Fruit fly (Drosophila melanogaster) whole organism, embryonic: Measurements from ENCODE around the gene solo.

ENCODE experiments used
- Asciz ChIP-seq: fragments of 200-800 bp; sonication (Bioruptor generic); optimal IDR thresholded peaks from 2 replicates; lab custom pipeline; 2017; ENCODE audit warnings: missing biosample characterization, mild to moderate bottlenecking, missing genetic modification characterization, missing genetic modification reagents
- B-H1 ChIP-seq: fragments of 200-800 bp; sonication (Bioruptor generic); IDR thresholded peaks from 3 replicates; pipeline ENCODE4 v1.3.6; 2022; ENCODE audit warnings: missing biosample characterization, missing genetic modification characterization
- Bgb ChIP-seq: fragments of 200-800 bp; sonication (Bioruptor generic); IDR thresholded peaks from 2 replicates; pipeline ENCODE4 v1.3.6; 2022; ENCODE audit warnings: missing biosample characterization, missing genetic modification characterization; ENCODE audit not compliant: partially characterized antibody
- Blimp-1 ChIP-seq: fragments of 200-800 bp; sonication (Bioruptor generic); optimal IDR thresholded peaks from 3 replicates; lab custom pipeline; 2018; ENCODE audit warnings: missing biosample characterization, missing genetic modification characterization, mild to moderate bottlenecking, moderate library complexity, missing genetic modification reagents
- CG10209 ChIP-seq: fragments of 200-800 bp; sonication (Bioruptor generic); optimal IDR thresholded peaks from 3 replicates; lab custom pipeline; 2017; ENCODE audit warnings: missing biosample characterization, mild to moderate bottlenecking, missing genetic modification characterization, missing genetic modification reagents
- CG11456 ChIP-seq: fragments of 200-800 bp; sonication (Bioruptor generic); IDR thresholded peaks from 3 replicates; pipeline ENCODE4 v1.3.6; 2022; ENCODE audit warnings: missing biosample characterization, missing genetic modification characterization
- CG13287 ChIP-seq: fragments of 200-800 bp; sonication (Bioruptor generic); IDR thresholded peaks from 2 replicates; pipeline ENCODE4 v1.3.6; 2022; ENCODE audit warnings: missing biosample characterization, missing genetic modification characterization; ENCODE audit not compliant: partially characterized antibody
- CG14014 ChIP-seq: fragments of 200-800 bp; sonication (Bioruptor generic); IDR thresholded peaks from 2 replicates; pipeline ENCODE4 v1.3.6; 2022; ENCODE audit warnings: missing biosample characterization, missing genetic modification characterization
- CG15269 ChIP-seq: fragments of 200-800 bp; sonication (Bioruptor generic); optimal IDR thresholded peaks from 2 replicates; lab custom pipeline; 2018; ENCODE audit warnings: missing biosample characterization, mild to moderate bottlenecking, missing genetic modification characterization, moderate library complexity
- CG17328 ChIP-seq: fragments of 200-800 bp; sonication (Bioruptor generic); IDR thresholded peaks from 2 replicates; pipeline ENCODE4 v1.3.6; 2022; ENCODE audit warnings: missing biosample characterization, missing genetic modification characterization
- CG17912 ChIP-seq: fragments of 200-800 bp; sonication (Bioruptor generic); optimal IDR thresholded peaks from 2 replicates; lab custom pipeline; 2018; ENCODE audit warnings: missing biosample characterization, mild to moderate bottlenecking, missing genetic modification characterization
- CG18262 ChIP-seq: fragments of 200-800 bp; optimal IDR thresholded peaks from 3 replicates; lab custom pipeline; 2019; ENCODE audit warnings: missing biosample characterization, mild to moderate bottlenecking, missing genetic modification characterization, moderate library complexity
- CG1832 ChIP-seq: fragments of 200-800 bp; sonication (Bioruptor generic); optimal IDR thresholded peaks from 2 replicates; lab custom pipeline; 2017; ENCODE audit warnings: missing biosample characterization, mild to moderate bottlenecking, missing genetic modification characterization, inconsistent platforms
- CG18764 ChIP-seq: fragments of 200-800 bp; sonication (Bioruptor generic); optimal IDR thresholded peaks from 3 replicates; lab custom pipeline; 2016; ENCODE audit warnings: missing biosample characterization, missing genetic modification characterization
- CG31224 ChIP-seq: fragments of 200-800 bp; sonication (Bioruptor generic); IDR thresholded peaks from 2 replicates; pipeline ENCODE4 v1.3.6; 2022; ENCODE audit warnings: missing biosample characterization, missing genetic modification characterization
- CG3726 ChIP-seq: fragments of 200-800 bp; sonication (Bioruptor generic); IDR thresholded peaks from 3 replicates; pipeline ENCODE4, ENCODE4 v1.3.6; 2022; ENCODE audit warnings: missing biosample characterization, missing genetic modification characterization
- CG3847 ChIP-seq: fragments of 200-800 bp; sonication (Bioruptor generic); IDR thresholded peaks from 2 replicates; pipeline ENCODE4 v1.3.6; 2022; ENCODE audit warnings: missing biosample characterization, missing genetic modification characterization
- CG4360 ChIP-seq: fragments of 200-800 bp; sonication (Bioruptor generic); IDR thresholded peaks from 2 replicates; pipeline ENCODE4 v1.3.6; 2022; ENCODE audit warnings: missing biosample characterization, missing genetic modification characterization
- CG6175 ChIP-seq: fragments of 200-800 bp; sonication (Bioruptor generic); IDR thresholded peaks from 3 replicates; pipeline ENCODE4 v1.3.6; 2022; ENCODE audit warnings: missing biosample characterization, missing genetic modification characterization
- CG6254 ChIP-seq: fragments of 200-800 bp; sonication (Bioruptor generic); optimal IDR thresholded peaks from 3 replicates; lab custom pipeline; 2017; ENCODE audit warnings: mild to moderate bottlenecking, missing biosample characterization, missing genetic modification reagents, missing genetic modification characterization
- CG8281 ChIP-seq: fragments of 200-800 bp; sonication (Bioruptor generic); optimal IDR thresholded peaks from 2 replicates; lab custom pipeline; 2018; ENCODE audit warnings: missing biosample characterization, mild to moderate bottlenecking, missing genetic modification characterization, moderate library complexity
- D ChIP-seq, 2 experiments: fragments of 200-800 bp in 1 of 2; fragments of >200 bp in 1 of 2; sonication (Bioruptor generic) in 1 of 2; optimal IDR thresholded peaks; 2 replicates in 1 of 2; 3 replicates in 1 of 2; lab custom pipeline; 2017; ENCODE audit warnings: mild to moderate bottlenecking in 1 of 2, missing biosample characterization in 1 of 2, missing genetic modification characterization in 1 of 2, missing genetic modification reagents in 1 of 2
- Hand ChIP-seq: fragments of 200-800 bp; sonication (Bioruptor generic); optimal IDR thresholded peaks from 2 replicates; lab custom pipeline; 2017; ENCODE audit warnings: mild to moderate bottlenecking, missing biosample characterization, missing genetic modification reagents, missing genetic modification characterization
- Hey ChIP-seq: fragments of 200-800 bp; sonication (Bioruptor generic); optimal IDR thresholded peaks from 3 replicates; lab custom pipeline; 2018; ENCODE audit warnings: missing biosample characterization, mild to moderate bottlenecking, missing genetic modification characterization
- HmgZ ChIP-seq: fragments of 200-800 bp; sonication (Bioruptor generic); optimal IDR thresholded peaks from 2 replicates; lab custom pipeline; 2018; ENCODE audit warnings: missing biosample characterization, mild to moderate bottlenecking, missing genetic modification characterization
- Hmx ChIP-seq: fragments of 200-800 bp; sonication (Bioruptor generic); optimal IDR thresholded peaks from 2 replicates; lab custom pipeline; 2016; ENCODE audit warnings: missing biosample characterization, missing genetic modification characterization
- Hr51 ChIP-seq, 2 experiments: fragments of 200-800 bp; sonication (Bioruptor generic); optimal IDR thresholded peaks; 2 replicates in 1 of 2; 3 replicates in 1 of 2; lab custom pipeline; 2016 to 2018; ENCODE audit warnings: missing biosample characterization in 2 of 2, missing genetic modification characterization in 2 of 2, mild to moderate bottlenecking in 1 of 2, moderate library complexity in 1 of 2
- Jarid2 ChIP-seq: fragments of 200-800 bp; sonication (Bioruptor generic); optimal IDR thresholded peaks from 3 replicates; lab custom pipeline; 2017; ENCODE audit warnings: mild to moderate bottlenecking, missing biosample characterization, missing genetic modification reagents, missing genetic modification characterization
- Lim3 ChIP-seq: fragments of 200-800 bp; sonication (Bioruptor generic); IDR thresholded peaks from 2 replicates; pipeline ENCODE4 v1.3.6; 2022; ENCODE audit warnings: missing biosample characterization, missing genetic modification characterization
- MESR4 ChIP-seq: fragments of 200-800 bp; sonication (Bioruptor generic); optimal IDR thresholded peaks from 2 replicates; lab custom pipeline; 2018; ENCODE audit warnings: missing biosample characterization, mild to moderate bottlenecking, missing genetic modification characterization, moderate library complexity
- Mrtf ChIP-seq: fragments of 200-800 bp; sonication (Bioruptor generic); IDR thresholded peaks from 3 replicates; pipeline ENCODE4 v1.3.6; 2022; ENCODE audit warnings: missing biosample characterization, missing genetic modification characterization
- Sin3A ChIP-seq: fragments of >200 bp; optimal IDR thresholded peaks from 2 replicates; lab custom pipeline; 2018
- Sox100B ChIP-seq: fragments of 200-800 bp; sonication (Bioruptor generic); optimal IDR thresholded peaks from 3 replicates; lab custom pipeline; 2018; ENCODE audit warnings: missing biosample characterization, mild to moderate bottlenecking, missing genetic modification characterization
- Sry-β ChIP-seq: fragments of 200-800 bp; sonication (Bioruptor generic); optimal IDR thresholded peaks from 2 replicates; lab custom pipeline; 2018; ENCODE audit warnings: missing biosample characterization, mild to moderate bottlenecking, missing genetic modification characterization, moderate library complexity
- ab ChIP-seq: fragments of 200-800 bp; sonication (Bioruptor generic); optimal IDR thresholded peaks from 2 replicates; lab custom pipeline; 2016; ENCODE audit warnings: missing biosample characterization, missing genetic modification characterization
- ap ChIP-seq: fragments of 200-800 bp; sonication (Bioruptor generic); IDR thresholded peaks from 2 replicates; pipeline ENCODE4 v1.3.6; 2022; ENCODE audit warnings: missing biosample characterization, missing genetic modification characterization
- bowl ChIP-seq: fragments of 200-800 bp; sonication (Bioruptor generic); IDR thresholded peaks from 2 replicates; pipeline ENCODE4 v1.3.6; 2022; ENCODE audit warnings: missing biosample characterization, missing genetic modification characterization
- danr ChIP-seq: fragments of 200-800 bp; sonication (Bioruptor generic); IDR thresholded peaks from 2 replicates; pipeline ENCODE4 v1.3.6; 2022; ENCODE audit warnings: missing biosample characterization, missing genetic modification characterization
- en ChIP-seq: fragments of 200-800 bp; sonication (Bioruptor generic); optimal IDR thresholded peaks from 2 replicates; lab custom pipeline; 2016; ENCODE audit warnings: missing biosample characterization, missing genetic modification characterization
- esg ChIP-seq: fragments of 200-800 bp; sonication (Bioruptor generic); conservative IDR thresholded peaks from 2 replicates; pipeline ENCODE4 v1.3.6; 2022; ENCODE audit warnings: missing biosample characterization, missing genetic modification characterization
- eyg ChIP-seq: fragments of 200-800 bp; sonication (Bioruptor generic); optimal IDR thresholded peaks from 3 replicates; lab custom pipeline; 2016; ENCODE audit warnings: missing biosample characterization, missing genetic modification characterization
- hb ChIP-seq: fragments of 200-800 bp; sonication (Bioruptor generic); IDR thresholded peaks from 3 replicates; pipeline ENCODE4 v1.3.6; 2022; ENCODE audit warnings: missing biosample characterization, missing genetic modification characterization; ENCODE audit not compliant: partially characterized antibody
- kah ChIP-seq: fragments of 200-800 bp; sonication (Bioruptor generic); optimal IDR thresholded peaks from 2 replicates; lab custom pipeline; 2018; ENCODE audit warnings: missing biosample characterization, mild to moderate bottlenecking, missing genetic modification characterization
- klu ChIP-seq: fragments of 200-800 bp; sonication (Bioruptor generic); IDR thresholded peaks from 2 replicates; pipeline ENCODE4 v1.3.6; 2022; ENCODE audit warnings: missing biosample characterization, missing genetic modification characterization
- nerfin-1 ChIP-seq: fragments of 200-800 bp; sonication (Bioruptor generic); optimal IDR thresholded peaks from 3 replicates; lab custom pipeline; 2019; ENCODE audit warnings: missing biosample characterization, mild to moderate bottlenecking, missing genetic modification characterization, moderate library complexity
- pita ChIP-seq: fragments of 200-800 bp; sonication (Bioruptor generic); optimal IDR thresholded peaks from 2 replicates; lab custom pipeline; 2017; ENCODE audit warnings: missing biosample characterization, mild to moderate bottlenecking, missing genetic modification characterization
- row ChIP-seq: fragments of 200-800 bp; sonication (Bioruptor generic); IDR thresholded peaks from 3 replicates; pipeline ENCODE4 v1.3.6; 2022; ENCODE audit warnings: missing biosample characterization, missing genetic modification characterization
- schlank ChIP-seq: fragments of 200-800 bp; sonication (Bioruptor generic); optimal IDR thresholded peaks from 2 replicates; lab custom pipeline; 2018; ENCODE audit warnings: missing biosample characterization, mild to moderate bottlenecking, missing genetic modification characterization
- sqz ChIP-seq: fragments of 200-800 bp; sonication (Bioruptor generic); optimal IDR thresholded peaks from 3 replicates; lab custom pipeline; 2018; ENCODE audit warnings: missing biosample characterization, mild to moderate bottlenecking, missing genetic modification characterization
- trh ChIP-seq: fragments of 200-800 bp; sonication (Bioruptor generic); optimal IDR thresholded peaks from 2 replicates; lab custom pipeline; 2016; ENCODE audit warnings: missing biosample characterization, missing genetic modification characterization
- wek ChIP-seq: fragments of 200-800 bp; sonication (Bioruptor generic); optimal IDR thresholded peaks from 3 replicates; lab custom pipeline; 2018; ENCODE audit warnings: missing biosample characterization, mild to moderate bottlenecking, missing genetic modification characterization, moderate library complexity

solo gene

DNA sequence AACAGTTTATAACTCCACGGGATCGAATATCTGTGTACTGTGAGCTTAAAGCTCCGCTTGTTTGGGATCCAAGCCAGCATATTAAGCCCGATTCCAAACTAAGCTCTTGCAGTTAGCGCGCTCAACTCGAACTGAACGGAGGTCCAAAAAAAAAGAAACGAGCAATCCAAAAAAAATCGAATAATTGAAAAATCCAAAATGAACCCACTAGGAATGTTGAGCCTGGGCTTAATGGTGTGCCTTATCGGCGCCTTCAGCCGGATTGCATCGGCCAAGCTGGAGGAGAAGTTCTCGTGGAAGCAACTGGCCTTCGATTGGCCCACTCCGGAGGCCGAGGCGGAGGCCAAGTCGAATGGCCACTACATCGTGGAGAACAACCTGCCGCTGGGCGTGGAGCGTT lies 26.1 kb upstream of the solo start, which contains the start of gene yellow-c (continued):
- no peak for TF ChIP-seq kah (GFP tag; lab: Kevin White, UChicago)
- no peak for TF ChIP-seq klu (GFP tag; lab: Robert Waterston, UW)
- TF ChIP-seq schlank = no peak
- no peak for TF ChIP-seq Hmx (GFP tag; lab: Kevin White, UChicago)
- no peak for TF ChIP-seq Sox100B (GFP tag; lab: Kevin White, UChicago)
- TF ChIP-seq MESR4 (GFP tag; lab: Kevin White, UChicago) = no peak
- no peak for TF ChIP-seq ap
- no peak for TF ChIP-seq eyg (GFP tag; lab: Kevin White, UChicago)
- no peak for TF ChIP-seq CG4360
- TF ChIP-seq CG15269 (tag; lab: Kevin White, UChicago) = no peak
- no peak for TF ChIP-seq Hey
- no peak for TF ChIP-seq wek (GFP tag; lab: Kevin White, UChicago)
- TF ChIP-seq row (GFP tag; lab: Robert Waterston, UW) = no peak
- 0 out of 3 replicates have a peak, but pooled peaks have one; percentile 54 for TF ChIP-seq Mrtf (GFP tag; lab: Robert Waterston, UW)
- TF ChIP-seq trh (GFP tag; lab: Kevin White, UChicago) = no peak
- TF ChIP-seq Hand = no peak
- no peak for TF ChIP-seq D (optimal IDR thresholded peaks at IDR 0.05; lab: Kevin White, UChicago)
- no peak for TF ChIP-seq D (GFP tag; optimal IDR thresholded peaks at IDR 0.05; lab: Kevin White, UChicago)
- TF ChIP-seq B-H1 (GFP tag; lab: Robert Waterston, UW) = no peak
- no peak for TF ChIP-seq HmgZ (tag; lab: Kevin White, UChicago)
- TF ChIP-seq CG3726 = no peak
- no peak for TF ChIP-seq CG18764
- TF ChIP-seq Jarid2 (GFP tag; lab: Kevin White, UChicago) = peak; percentile 55
- TF ChIP-seq hb = no peak
- no peak for TF ChIP-seq CG17912 (GFP tag; lab: Kevin White, UChicago)
- TF ChIP-seq sqz (GFP tag; lab: Kevin White, UChicago) = no peak
- no peak for TF ChIP-seq en (GFP tag; lab: Kevin White, UChicago)
- TF ChIP-seq pita = no peak
- no peak for TF ChIP-seq danr (GFP tag; lab: Robert Waterston, UW)
- TF ChIP-seq Sin3A (lab: Kevin White, UChicago) = no peak
- TF ChIP-seq Lim3 (GFP tag; lab: Robert Waterston, UW) = no peak
- no peak for TF ChIP-seq Asciz
- TF ChIP-seq Hr51 (GFP tag; optimal IDR thresholded peaks at IDR 0.05; lab: Kevin White, UChicago) = no peak
- TF ChIP-seq CG3847 (GFP tag; lab: Robert Waterston, UW) = no peak
- no peak for TF ChIP-seq CG17328 (GFP tag; lab: Robert Waterston, UW)
- TF ChIP-seq Bgb (GFP tag; lab: Robert Waterston, UW) = no peak; the same call in 1 of the 2 replicates
- no peak for TF ChIP-seq CG6254 (GFP tag; lab: Kevin White, UChicago)
- no peak for TF ChIP-seq esg (GFP tag; lab: Robert Waterston, UW)
- TF ChIP-seq CG1832 (GFP tag; lab: Kevin White, UChicago) = no peak
- no peak for TF ChIP-seq CG6175 (GFP tag; lab: Robert Waterston, UW)
- TF ChIP-seq ab (GFP tag; lab: Kevin White, UChicago) = no peak
- TF ChIP-seq Blimp-1 (GFP tag; lab: Kevin White, UChicago) = no peak
- TF ChIP-seq CG18262 (tag; lab: Kevin White, UChicago) = no peak
- TF ChIP-seq CG8281 (tag; lab: Kevin White, UChicago) = no peak
- TF ChIP-seq CG11456 (GFP tag; lab: Robert Waterston, UW) = no peak
- TF ChIP-seq CG13287 = peak; percentile 15; the same call in 1 of the 2 replicates
- no peak for TF ChIP-seq CG31224
- TF ChIP-seq CG14014 (GFP tag; lab: Robert Waterston, UW) = no peak
- TF ChIP-seq CG10209 (GFP tag; lab: Kevin White, UChicago) = no peak
- no peak for TF ChIP-seq bowl
- TF ChIP-seq Sry-β (GFP tag; lab: Kevin White, UChicago) = no peak
- TF ChIP-seq nerfin-1 (tag; lab: Kevin White, UChicago) = no peak
